Worm (Caenorhabditis elegans) whole organism, early embryonic: ENCODE data around the gene rbr-2.
"Not testable (repeated sequence)": the region's sequence is repeated elsewhere in the genome, so short reads cannot be mapped to it uniquely, and the experiment has no call there.

Source experiments
- B0310.2 ChIP-seq: sonication (generic microtip); optimal IDR thresholded peaks from 2 replicates; lab custom pipeline; 2016; ENCODE audit warnings: mild to moderate bottlenecking, missing genetic modification characterization, missing compliant biosample characterization
- F13C5.2 ChIP-seq: sonication (generic microtip); optimal IDR thresholded peaks from 2 replicates; lab custom pipeline; 2017; ENCODE audit warnings: mild to moderate bottlenecking, missing genetic modification characterization, inconsistent platforms, missing compliant biosample characterization
- aly-1 ChIP-seq: sonication (generic microtip); optimal IDR thresholded peaks from 2 replicates; lab custom pipeline; 2016; ENCODE audit warnings: missing genetic modification characterization, missing compliant biosample characterization
- ama-1 ChIP-seq: fragments of 150-350 bp; optimal IDR thresholded peaks from 2 replicates; lab custom pipeline; 2014
- ceh-13 ChIP-seq: fragments of 200-800 bp; sonication (Bioruptor generic); optimal IDR thresholded peaks from 2 replicates; lab custom pipeline; 2018; ENCODE audit warnings: mild to moderate bottlenecking, missing genetic modification characterization, missing compliant biosample characterization
- ceh-36 ChIP-seq: sonication (generic microtip); optimal IDR thresholded peaks from 2 replicates; lab custom pipeline; 2016; ENCODE audit warnings: missing genetic modification characterization, inconsistent platforms, missing compliant biosample characterization
- ets-7 ChIP-seq: sonication (generic microtip); optimal IDR thresholded peaks from 2 replicates; lab custom pipeline; 2016; ENCODE audit warnings: missing genotype, missing genetic modification characterization, missing compliant biosample characterization
- flt-1 ChIP-seq: fragments of 200-800 bp; sonication (Bioruptor generic); IDR thresholded peaks from 2 replicates; pipeline ENCODE4 v1.3.6; 2022; ENCODE audit warnings: missing genetic modification characterization, missing compliant biosample characterization
- hmbx-1 ChIP-seq: sonication (generic microtip); optimal IDR thresholded peaks from 2 replicates; lab custom pipeline; 2016; ENCODE audit warnings: mild to moderate bottlenecking, missing genetic modification characterization, missing compliant biosample characterization
- hmg-4 ChIP-seq: fragments of 200-800 bp; sonication (Bioruptor generic); optimal IDR thresholded peaks from 2 replicates; lab custom pipeline; 2018; ENCODE audit warnings: mild to moderate bottlenecking, missing genetic modification characterization, missing compliant biosample characterization
- hnd-1 ChIP-seq: sonication (generic microtip); optimal IDR thresholded peaks from 2 replicates; lab custom pipeline; 2016; ENCODE audit warnings: missing genetic modification characterization, missing compliant biosample characterization
- pes-1 ChIP-seq: fragments of 200-800 bp; sonication (Bioruptor generic); IDR thresholded peaks from 2 replicates; pipeline ENCODE4 v1.3.6; 2022; ENCODE audit warnings: missing genetic modification reagents, missing genetic modification characterization, missing compliant biosample characterization
- scrt-1 ChIP-seq: fragments of 200-800 bp; sonication (Bioruptor generic); IDR thresholded peaks from 2 replicates; pipeline ENCODE4 v1.3.6; 2022; ENCODE audit warnings: missing genetic modification characterization, missing compliant biosample characterization
- sea-1 ChIP-seq: fragments of 200-800 bp; sonication (Bioruptor generic); conservative IDR thresholded peaks from 2 replicates; pipeline ENCODE4 v1.3.6; 2022; ENCODE audit warnings: missing genetic modification characterization, missing compliant biosample characterization
- tbx-11 ChIP-seq: fragments of 200-800 bp; sonication (Bioruptor generic); IDR thresholded peaks from 2 replicates; pipeline ENCODE4 v1.3.6; 2022; ENCODE audit warnings: missing genetic modification characterization, missing compliant biosample characterization
- tbx-37 ChIP-seq: fragments of 200-800 bp; sonication (Bioruptor generic); conservative IDR thresholded peaks from 2 replicates; pipeline ENCODE4 v1.3.6; 2022; ENCODE audit warnings: missing genetic modification reagents, missing genetic modification characterization, missing compliant biosample characterization
- tra-4 ChIP-seq: sonication (generic microtip); optimal IDR thresholded peaks from 2 replicates; lab custom pipeline; 2017; ENCODE audit warnings: missing genetic modification characterization, missing compliant biosample characterization

Gene rbr-2

DNA sequence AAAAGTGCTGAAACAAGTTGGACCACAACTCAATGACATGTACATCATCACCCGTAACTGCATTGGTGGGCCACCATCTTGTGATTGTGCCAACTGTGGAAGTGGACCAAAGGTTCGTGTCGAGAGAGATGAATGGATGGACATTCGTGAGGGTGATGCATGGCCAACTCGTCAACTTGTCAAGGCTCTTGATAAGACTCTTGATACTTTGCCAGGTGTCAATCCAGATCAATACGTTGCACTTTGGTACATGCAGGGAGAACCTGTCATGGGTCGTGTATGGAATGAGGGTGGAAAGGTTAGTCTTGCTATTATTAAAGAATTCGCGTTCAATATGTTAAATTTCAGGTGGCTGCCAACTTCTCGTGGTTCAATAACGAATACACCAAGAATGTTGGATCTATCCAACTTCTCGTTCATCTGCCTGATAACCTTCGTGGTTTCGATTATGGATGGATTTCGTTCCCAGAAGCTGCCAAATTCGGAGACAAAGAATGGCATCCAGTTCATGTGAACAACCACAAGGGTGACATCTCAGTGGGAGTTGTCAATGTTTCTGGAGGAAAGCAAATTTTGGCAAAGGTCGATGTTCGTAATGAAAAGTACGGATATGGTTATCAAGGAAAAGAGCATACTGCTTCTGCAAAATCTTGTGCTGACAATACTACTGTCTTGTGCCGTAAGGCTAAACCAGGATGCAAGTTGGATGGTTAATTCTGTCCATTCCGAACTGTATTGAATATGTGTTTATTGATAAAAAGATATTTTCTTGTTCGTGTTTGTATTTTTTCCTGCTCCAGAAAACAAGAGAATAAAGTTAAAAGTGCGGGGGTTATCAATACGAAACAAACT lies 30.7 kb downstream of the rbr-2 start:
- TF ChIP-seq sea-1 (GFP tag; lab: Robert Waterston, UW) = no peak
- no peak for TF ChIP-seq tbx-37
- TF ChIP-seq hmg-4 (GFP tag; lab: Kevin White, UChicago) = no peak
- no peak for TF ChIP-seq flt-1 (GFP tag; lab: Robert Waterston, UW)
- TF ChIP-seq ets-7 (tag; lab: Kevin White, UChicago) = no peak
- TF ChIP-seq tbx-11 (GFP tag; lab: Robert Waterston, UW) = no peak
- no peak for TF ChIP-seq B0310.2 (tag; lab: Kevin White, UChicago)

DNA sequence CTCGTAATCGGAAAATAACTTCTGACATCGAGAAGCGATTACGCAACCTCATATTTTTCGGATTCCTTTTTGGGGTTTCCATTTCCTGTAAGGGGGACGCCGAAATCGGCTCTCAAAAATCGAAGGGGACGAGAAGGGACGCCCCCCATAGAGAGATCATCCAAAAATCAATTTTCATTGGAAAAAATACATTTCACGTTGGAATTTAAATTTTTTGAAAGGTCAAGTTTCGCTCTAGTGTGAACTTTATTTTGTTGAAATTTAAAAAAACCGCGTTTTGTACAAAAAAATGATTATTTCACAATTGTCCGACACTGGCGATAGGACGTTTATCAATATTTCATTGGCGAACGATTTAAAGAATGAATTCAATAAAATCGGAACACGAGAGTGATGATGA lies 32.1 kb downstream of the rbr-2 start, which contains the start of gene Y69E1A.3:
Y69E1A.3 (plus strand) TSS at position 301 of the 400 bp plus-strand sequence.
- TF ChIP-seq ceh-13 (GFP tag; lab: Kevin White, UChicago) (no peak), hnd-1 (tag; lab: Kevin White, UChicago) (no peak), tbx-11 (GFP tag; lab: Robert Waterston, UW) (no peak), ceh-36 (no peak), hmg-4 (GFP tag; lab: Kevin White, UChicago) (no peak), hmbx-1 (no peak), tra-4 (tag; lab: Kevin White, UChicago) (no peak), ets-7 (tag; lab: Kevin White, UChicago) (no peak), sea-1 (GFP tag; lab: Robert Waterston, UW) (no peak), ama-1 (lab: Kevin White, UChicago) (no peak), scrt-1 (no peak), tbx-37 (no peak), flt-1 (GFP tag; lab: Robert Waterston, UW) (no peak), pes-1 (no peak), B0310.2 (tag; lab: Kevin White, UChicago) (no peak), aly-1 (tag; lab: Kevin White, UChicago) (no peak), F13C5.2 (tag; lab: Kevin White, UChicago) (no peak)

DNA sequence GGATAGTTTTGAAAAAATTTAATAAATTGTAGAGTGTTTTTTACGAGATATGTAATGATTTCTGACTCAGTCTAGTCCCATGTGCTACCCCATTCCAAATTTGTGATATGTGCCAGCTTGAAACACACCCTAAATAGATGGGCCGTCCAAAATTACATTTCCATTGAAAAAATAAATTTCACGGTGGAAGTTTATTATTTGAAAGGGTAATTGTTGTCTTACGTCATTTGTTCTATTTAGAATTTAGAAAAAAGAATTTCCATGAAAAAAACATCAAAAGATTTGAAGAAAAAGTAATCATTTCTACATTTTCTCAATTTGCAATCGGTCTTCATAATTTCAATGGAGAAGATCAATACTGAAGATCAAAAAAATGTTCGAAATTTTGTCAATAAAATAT lies 35.1 kb downstream of the rbr-2 start, which contains the start of gene Y69E1A.4:
Y69E1A.4 (plus strand) TSS at position 301 of the 400 bp plus-strand sequence.
- TF ChIP-seq B0310.2 (tag; lab: Kevin White, UChicago); hmbx-1; sea-1 (GFP tag; lab: Robert Waterston, UW): not testable (repeated sequence)

DNA sequence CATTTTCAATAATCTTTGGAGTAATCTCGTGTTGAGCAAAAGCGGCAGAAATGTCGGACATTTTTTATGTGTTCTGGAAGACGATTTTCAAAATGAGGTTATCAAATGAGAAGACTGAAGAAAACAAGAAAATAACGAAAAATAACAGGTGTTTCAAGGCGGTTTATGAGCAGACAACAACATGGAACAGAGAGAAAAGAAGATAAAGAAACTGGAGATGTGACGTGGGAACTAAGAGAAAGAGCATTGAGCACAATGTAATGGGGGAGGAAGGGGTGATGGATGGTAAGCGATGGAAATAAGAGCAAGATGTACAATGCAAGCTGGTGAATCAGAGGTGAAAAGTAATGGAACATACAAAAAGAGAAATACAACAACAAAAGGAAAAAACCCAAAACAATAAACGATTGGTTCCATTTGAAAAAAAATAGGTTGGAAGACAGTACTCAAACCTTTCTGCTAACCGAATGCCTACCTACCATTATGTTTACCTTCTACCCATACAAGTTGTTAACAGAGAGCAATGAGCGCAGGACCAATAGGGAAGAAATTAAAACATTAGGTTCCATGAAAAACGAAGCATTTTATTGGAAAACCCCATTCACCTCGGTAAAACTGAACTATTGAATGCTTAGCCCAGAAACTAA lies 37.8 kb downstream of the rbr-2 start, which contains the start of gene Y69E1A.5:
Y69E1A.5 (minus strand) TSS at position 73 of the 647 bp plus-strand sequence.
- TF ChIP-seq hnd-1 (tag; lab: Kevin White, UChicago) (no peak), ceh-13 (GFP tag; lab: Kevin White, UChicago) (no peak), ceh-36 (no peak), pes-1 (no peak), hmg-4 (GFP tag; lab: Kevin White, UChicago) (no peak), B0310.2 (tag; lab: Kevin White, UChicago) (no peak), flt-1 (GFP tag; lab: Robert Waterston, UW) (no peak), ama-1 (lab: Kevin White, UChicago) (no peak), ets-7 (tag; lab: Kevin White, UChicago) (no peak)

DNA sequence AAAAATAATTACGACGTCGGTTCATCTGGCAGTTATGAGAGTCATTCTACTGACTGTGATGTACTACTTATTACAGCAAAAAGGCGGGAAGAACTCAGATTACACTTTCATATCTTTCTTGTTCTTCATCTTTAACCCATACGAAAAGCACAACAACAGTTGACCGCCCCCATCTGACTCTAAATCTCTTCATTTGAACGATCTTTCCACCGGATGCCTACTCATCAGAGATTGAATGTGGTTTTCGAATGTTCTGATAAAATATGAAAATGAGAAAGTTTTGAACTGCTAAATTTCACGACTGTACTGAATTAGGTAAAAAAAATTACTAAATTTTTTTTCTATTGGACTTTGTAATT lies 38.3 kb downstream of the rbr-2 start, which contains the start of gene sri-19:
sri-19 (plus strand) TSS at position 143 of the 359 bp plus-strand sequence.
- TF ChIP-seq F13C5.2 (tag; lab: Kevin White, UChicago) (no peak), pes-1 (no peak), ama-1 (lab: Kevin White, UChicago) (no peak), hmg-4 (GFP tag; lab: Kevin White, UChicago) (no peak), hnd-1 (tag; lab: Kevin White, UChicago) (no peak), sea-1 (GFP tag; lab: Robert Waterston, UW) (no peak), tra-4 (tag; lab: Kevin White, UChicago) (no peak), ets-7 (tag; lab: Kevin White, UChicago) (no peak), aly-1 (tag; lab: Kevin White, UChicago) (no peak), B0310.2 (tag; lab: Kevin White, UChicago) (no peak), hmbx-1 (no peak), flt-1 (GFP tag; lab: Robert Waterston, UW) (no peak), tbx-37 (no peak)

DNA sequence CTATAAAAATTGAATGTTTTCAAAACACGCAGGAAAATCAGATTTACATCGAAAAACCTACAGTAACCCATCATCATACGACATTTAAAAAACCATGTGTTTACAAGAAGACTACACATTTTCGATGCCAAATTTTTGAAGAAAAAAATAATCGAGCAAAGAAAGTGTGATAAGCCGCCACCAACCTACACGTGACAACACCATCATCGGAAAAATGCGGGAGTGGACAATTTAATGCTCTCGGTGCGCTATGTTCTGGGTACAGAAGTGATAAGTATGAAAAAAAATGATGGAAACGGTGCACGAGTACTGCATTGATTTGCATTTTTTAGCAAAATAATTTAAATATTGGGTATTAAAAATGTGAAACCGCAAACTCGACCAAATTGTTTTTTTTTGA lies 44.8 kb downstream of the rbr-2 start:
- TF ChIP-seq hmbx-1 (no peak), F13C5.2 (tag; lab: Kevin White, UChicago) (no peak), B0310.2 (tag; lab: Kevin White, UChicago) (no peak), tra-4 (tag; lab: Kevin White, UChicago) (no peak), sea-1 (GFP tag; lab: Robert Waterston, UW) (no peak), ceh-13 (GFP tag; lab: Kevin White, UChicago) (no peak), hmg-4 (GFP tag; lab: Kevin White, UChicago) (no peak), tbx-11 (GFP tag; lab: Robert Waterston, UW) (no peak), ama-1 (lab: Kevin White, UChicago) (no peak), aly-1 (tag; lab: Kevin White, UChicago) (no peak), flt-1 (GFP tag; lab: Robert Waterston, UW) (no peak), ets-7 (tag; lab: Kevin White, UChicago) (no peak), tbx-37 (no peak), pes-1 (no peak)

DNA sequence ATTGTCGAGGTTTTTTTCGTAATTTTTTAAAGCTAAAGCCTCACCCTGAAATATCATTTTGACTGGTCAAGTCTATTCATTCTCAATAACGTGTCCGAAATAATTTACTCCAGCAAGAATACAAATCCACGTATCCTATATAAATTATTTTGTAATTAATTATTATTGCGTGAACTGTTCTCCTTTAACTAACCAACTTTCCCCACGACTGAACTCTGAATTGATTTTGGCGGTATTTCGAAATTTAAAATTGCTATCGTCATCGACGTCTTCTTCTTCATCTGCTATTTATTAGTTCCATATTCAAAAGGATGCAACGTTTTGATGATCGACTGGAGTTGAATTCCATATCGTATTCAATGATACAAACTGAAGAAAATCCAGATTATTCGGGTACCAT lies 46.5 kb downstream of the rbr-2 start, which contains the start of the genes aqp-3 and Y69E1A.8:
aqp-3 (minus strand) TSS at position 101 of the 400 bp plus-strand sequence.
Y69E1A.8 (plus strand) TSS at position 246 of the 400 bp plus-strand sequence.
- TF ChIP-seq hmg-4 (GFP tag; lab: Kevin White, UChicago) = no peak
- no peak for TF ChIP-seq B0310.2 (tag; lab: Kevin White, UChicago)
- TF ChIP-seq scrt-1 = no peak
- no peak for TF ChIP-seq flt-1 (GFP tag; lab: Robert Waterston, UW)
- TF ChIP-seq hnd-1 (tag; lab: Kevin White, UChicago) = no peak
- TF ChIP-seq ets-7 (tag; lab: Kevin White, UChicago) = no peak
- TF ChIP-seq ceh-13 (GFP tag; lab: Kevin White, UChicago) = no peak
- no peak for TF ChIP-seq ceh-36
- no peak for TF ChIP-seq pes-1
- no peak for TF ChIP-seq tra-4 (tag; lab: Kevin White, UChicago)
- no peak for TF ChIP-seq aly-1 (tag; lab: Kevin White, UChicago)
- TF ChIP-seq F13C5.2 (tag; lab: Kevin White, UChicago) = no peak
- no peak for TF ChIP-seq tbx-11 (GFP tag; lab: Robert Waterston, UW)
- no peak for TF ChIP-seq ama-1 (lab: Kevin White, UChicago)
- no peak for TF ChIP-seq sea-1 (GFP tag; lab: Robert Waterston, UW)
- no peak for TF ChIP-seq tbx-37
